Worm (Caenorhabditis elegans) whole organism, mixed stage, embryonic: ENCODE measurements around the gene str-262.

ENCODE experiments used
- bed-3 ChIP-seq: fragments of 200-800 bp; sonication (Bioruptor generic); optimal IDR thresholded peaks from 3 replicates; lab custom pipeline; 2018; ENCODE audit warnings: mild to moderate bottlenecking, missing genetic modification characterization, moderate library complexity, missing compliant biosample characterization
- elt-1 ChIP-seq: sonication (generic microtip); optimal IDR thresholded peaks from 2 replicates; lab custom pipeline; 2017; ENCODE audit warnings: missing genetic modification characterization, mild to moderate bottlenecking, missing compliant biosample characterization, antibody characterized with exemption, moderate library complexity, borderline replicate concordance; ENCODE audit not compliant: insufficient read depth
- elt-3 ChIP-seq: fragments of 150-350 bp; optimal IDR thresholded peaks from 2 replicates; lab custom pipeline; 2014; ENCODE audit warnings: missing biosample characterization, missing genetic modification characterization
- lsy-2 ChIP-seq: fragments of 150-350 bp; optimal IDR thresholded peaks from 2 replicates; lab custom pipeline; 2014; ENCODE audit warnings: missing biosample characterization, missing genetic modification characterization
- nhr-237 ChIP-seq: fragments of 150-350 bp; optimal IDR thresholded peaks from 2 replicates; lab custom pipeline; 2014; ENCODE audit warnings: missing biosample characterization, missing genetic modification characterization
- nhr-28 ChIP-seq: fragments of 150-350 bp; optimal IDR thresholded peaks from 2 replicates; lab custom pipeline; 2014; ENCODE audit warnings: missing biosample characterization, missing genetic modification characterization
- pha-4 ChIP-seq: fragments of 150-350 bp; optimal IDR thresholded peaks from 2 replicates; lab custom pipeline; 2018; ENCODE audit warnings: missing biosample characterization, missing genetic modification reagents, missing genetic modification characterization
- snpc-4 ChIP-seq: fragments of 150-350 bp; optimal IDR thresholded peaks from 2 replicates; lab custom pipeline; 2014; ENCODE audit warnings: missing biosample characterization, missing genetic modification characterization
- unc-39 ChIP-seq: fragments of 150-350 bp; optimal IDR thresholded peaks from 2 replicates; lab custom pipeline; 2014; ENCODE audit warnings: missing biosample characterization, missing genetic modification characterization
- unc-62 ChIP-seq: fragments of 150-350 bp; optimal IDR thresholded peaks from 2 replicates; lab custom pipeline; 2014; ENCODE audit warnings: missing biosample characterization, missing genetic modification reagents, missing genetic modification characterization
- ztf-11 ChIP-seq: fragments of 150-350 bp; optimal IDR thresholded peaks from 2 replicates; lab custom pipeline; 2014; ENCODE audit warnings: missing biosample characterization, missing genetic modification characterization

ce11 chrV:777285-777684 is 24.7 kb upstream of the str-262 start, which contains the start of gene R09E12.9:
- TF ChIP-seq lsy-2 (tag; lab: Kevin White, UChicago) (no peak), nhr-237 (tag; lab: Kevin White, UChicago) (no peak), bed-3 (GFP tag; lab: Kevin White, UChicago) (no peak), unc-62 (GFP tag; lab: Kevin White, UChicago) (no peak), snpc-4 (tag; lab: Kevin White, UChicago) (no peak), nhr-28 (tag; lab: Kevin White, UChicago) (peak; percentile 83), unc-39 (tag; lab: Kevin White, UChicago) (no peak), ztf-11 (tag; lab: Kevin White, UChicago) (no peak), pha-4 (no peak), elt-3 (tag; lab: Kevin White, UChicago) (no peak), elt-1 (tag; lab: Kevin White, UChicago) (no peak)
